Fruit fly (Drosophila melanogaster) whole organism, prepupa: ENCODE data around the gene Ugt304A1.

Experiments
- Eip78C ChIP-seq: fragments of 200-800 bp; sonication (Bioruptor generic); peaks from one replicate; lab custom pipeline; 2016; ENCODE audit warnings: missing biosample characterization, missing genetic modification characterization
- Hr38 ChIP-seq: sonication (Bioruptor generic); optimal IDR thresholded peaks from 2 replicates; lab custom pipeline; 2016; ENCODE audit warnings: missing biosample characterization, missing genetic modification characterization
- Smox ChIP-seq: fragments of 200-800 bp; sonication (Bioruptor generic); optimal IDR thresholded peaks from 3 replicates; lab custom pipeline; 2016; ENCODE audit warnings: missing biosample characterization, missing genetic modification characterization
- fd85E ChIP-seq: fragments of 200-800 bp; sonication (Bioruptor generic); optimal IDR thresholded peaks from 3 replicates; lab custom pipeline; 2016; ENCODE audit warnings: missing biosample characterization, missing genetic modification characterization

- TF ChIP-seq fd85E (GFP tag; lab: Kevin White, UChicago) = no peak
- TF ChIP-seq Hr38 = no peak
- TF ChIP-seq Smox (GFP tag; lab: Kevin White, UChicago) = no peak
- no peak for TF ChIP-seq Eip78C
Observed at dm6 chr3R:11197389-11197716, 22.1 kb upstream of the Ugt304A1 start, which contains the start of gene cu.
